Worm (Caenorhabditis elegans): ENCODE data around the gene srbc-75.
"Not testable (repeated sequence)": the region's sequence is repeated elsewhere in the genome, so short reads cannot be mapped to it uniquely, and the experiment has no call there.

- TF ChIP-seq flt-1 (GFP tag; IDR thresholded peaks at IDR 0.05); tab-1 (GFP tag; IDR thresholded peaks at IDR 0.05); T22C8.4 (GFP tag; IDR thresholded peaks at IDR 0.05); med-1 (GFP tag; optimal IDR thresholded peaks at IDR 0.05; ENCODE audit: insufficient read depth): not testable (repeated sequence)
These were observed 41.8 kb upstream of the srbc-75 start, which contains the start of gene sri-24 for ce11 chrV:15211869-15212268.
